Fruit fly (Drosophila melanogaster): ENCODE results near the gene Acbp2.

Gene Acbp2

dm6 chr3L:7086558-7087059 is 45.1 kb upstream of the Acbp2 start, which contains the start of gene Cpr65Ea (continued):
- no peak for TF ChIP-seq chinmo (GFP tag; IDR thresholded peaks at IDR 0.05; ENCODE audit: partially characterized antibody)
- no peak for TF ChIP-seq dimm (GFP tag; IDR thresholded peaks at IDR 0.05)
- TF ChIP-seq Sox100B (GFP tag; optimal IDR thresholded peaks at IDR 0.05) = peak; percentile 30
- TF ChIP-seq Oli (tag; optimal IDR thresholded peaks at IDR 0.05) = peak; percentile 46
- peak; percentile 53 for TF ChIP-seq HLH3B (GFP tag; IDR thresholded peaks at IDR 0.05)
- TF ChIP-seq CG10462 (GFP tag; optimal IDR thresholded peaks at IDR 0.05) = no peak
- TF ChIP-seq CG3163 (GFP tag; optimal IDR thresholded peaks at IDR 0.05) = no peak
- TF ChIP-seq otp (GFP tag; IDR thresholded peaks at IDR 0.05) = no peak
- no peak for TF ChIP-seq CG31365 (tag; optimal IDR thresholded peaks at IDR 0.05)
- TF ChIP-seq dmrt99B (tag; optimal IDR thresholded peaks at IDR 0.05) = peak; percentile 71
- TF ChIP-seq Deaf1 (tag; optimal IDR thresholded peaks at IDR 0.05) = no peak
- TF ChIP-seq bowl (GFP tag; IDR thresholded peaks at IDR 0.05) = no peak
- TF ChIP-seq crp (GFP tag; optimal IDR thresholded peaks at IDR 0.05) = no peak
- no peak for TF ChIP-seq CG6813 (GFP tag; optimal IDR thresholded peaks at IDR 0.05)
- TF ChIP-seq sisA (GFP tag; IDR thresholded peaks at IDR 0.05) = no peak; the same call in 1 of the 2 replicates
- 0 out of 2 replicates have a peak, but pooled peaks have one; percentile 23 for TF ChIP-seq ttk (GFP tag; IDR thresholded peaks at IDR 0.05)
- TF ChIP-seq GATAe (GFP tag; conservative IDR thresholded peaks at IDR 0.05) = no peak
- TF ChIP-seq grau (tag; optimal IDR thresholded peaks at IDR 0.05) = peak; percentile 17
- no peak for TF ChIP-seq wdn (GFP tag; IDR thresholded peaks at IDR 0.05)
- TF ChIP-seq hb (GFP tag; IDR thresholded peaks at IDR 0.05; ENCODE audit: partially characterized antibody) = no peak
- TF ChIP-seq tap (tag; optimal IDR thresholded peaks at IDR 0.05) = peak; percentile 33
- peak; percentile 5 for TF ChIP-seq CG18262 (tag; optimal IDR thresholded peaks at IDR 0.05)
- TF ChIP-seq CG7928 (GFP tag; optimal IDR thresholded peaks at IDR 0.05) = no peak
- TF ChIP-seq CHES-1-like (GFP tag; optimal IDR thresholded peaks at IDR 0.05) = no peak
- TF ChIP-seq D19A (tag; optimal IDR thresholded peaks at IDR 0.05) = peak; percentile 42
- no peak for TF ChIP-seq kah (GFP tag; optimal IDR thresholded peaks at IDR 0.05)
- TF ChIP-seq CG7271 (tag; optimal IDR thresholded peaks at IDR 0.05) = no peak
- peak; percentile 56 for TF ChIP-seq Sox102F (GFP tag; optimal IDR thresholded peaks at IDR 0.05)
- TF ChIP-seq Hmx (GFP tag; optimal IDR thresholded peaks at IDR 0.05) = no peak

- TF ChIP-seq CG2712 (tag; optimal IDR thresholded peaks at IDR 0.05) = peak; percentile 18
- 0 out of 3 replicates have a peak, but pooled peaks have one; percentile 36 for TF ChIP-seq CG11695 (GFP tag; IDR thresholded peaks at IDR 0.05)
- TF ChIP-seq Mrtf (GFP tag; IDR thresholded peaks at IDR 0.05) = 0 out of 3 replicates have a peak, but pooled peaks have one; percentile 25
- TF ChIP-seq H2.0 (GFP tag; IDR thresholded peaks at IDR 0.05) = peak; percentile 11; the same call in 1 of the 2 replicates
- peak; percentile 34; the same call in 1 of the 2 replicates for TF ChIP-seq lmd (GFP tag; IDR thresholded peaks at IDR 0.05)
- TF ChIP-seq eyg (GFP tag; optimal IDR thresholded peaks at IDR 0.05) = no peak
- TF ChIP-seq her (GFP tag; optimal IDR thresholded peaks at IDR 0.05) = no peak
- peak; percentile 32; the same call in 1 of the 3 replicates for TF ChIP-seq row (GFP tag; IDR thresholded peaks at IDR 0.05)
- peak; percentile 49 for TF ChIP-seq CG17359 (tag; optimal IDR thresholded peaks at IDR 0.05)
- peak; percentile 62 for TF ChIP-seq Ptx1 (GFP tag; IDR thresholded peaks at IDR 0.05)
- TF ChIP-seq CG11504 (tag; optimal IDR thresholded peaks at IDR 0.05) = peak; percentile 39
- TF ChIP-seq CG6689 (GFP tag; IDR thresholded peaks at IDR 0.05) = 0 out of 2 replicates have a peak, but pooled peaks have one; percentile 32
- TF ChIP-seq ATbp (GFP tag; optimal IDR thresholded peaks at IDR 0.05) = no peak
- TF ChIP-seq lilli (GFP tag; optimal IDR thresholded peaks at IDR 0.05) = no peak
- TF ChIP-seq sima (GFP tag; optimal IDR thresholded peaks at IDR 0.05) = no peak
- 0 out of 2 replicates have a peak, but pooled peaks have one; percentile 37 for TF ChIP-seq CG7372 (GFP tag; IDR thresholded peaks at IDR 0.05)
- peak; percentile 21 for TF ChIP-seq CG2678 (tag; optimal IDR thresholded peaks at IDR 0.05)
- peak; percentile 62; the same call in 2 of the 3 replicates for TF ChIP-seq dysf (GFP tag; IDR thresholded peaks at IDR 0.05)
- TF ChIP-seq phol (tag; optimal IDR thresholded peaks at IDR 0.05) = peak; percentile 33
- peak; percentile 4 for TF ChIP-seq sens (GFP tag)
- TF ChIP-seq Sox102F (GFP tag; optimal IDR thresholded peaks at IDR 0.05) = peak; percentile 21
- no peak for TF ChIP-seq pan (optimal IDR thresholded peaks at IDR 0.05)
- TF ChIP-seq pan (GFP tag; optimal IDR thresholded peaks at IDR 0.05 in 1 of 2, IDR thresholded peaks at IDR 0.05 in 1 of 2) = peak in 1 of 2 experiments; percentile 32
- TF ChIP-seq Atf6 (GFP tag; IDR thresholded peaks at IDR 0.05) = no peak
Measured at dm6 chr3L:7087347-7087746, 44.3 kb upstream of the Acbp2 start.
